Fruit fly (Drosophila melanogaster): Measurements from ENCODE around the gene CG5646.

CG5646 gene

dm6 chr3R:27556972-27557371 lies 4.1 kb downstream of the CG5646 start:
- TF ChIP-seq Ets97D (GFP tag; optimal IDR thresholded peaks at IDR 0.05): no peak
- TF ChIP-seq CG1792 (GFP tag; optimal IDR thresholded peaks at IDR 0.05): peak; percentile 45
- peak; percentile 40 for TF ChIP-seq bab2 (GFP tag; optimal IDR thresholded peaks at IDR 0.05)
- peak; percentile 20 for TF ChIP-seq Hmr (GFP tag; optimal IDR thresholded peaks at IDR 0.05)
- no peak for TF ChIP-seq disco-r (GFP tag; optimal IDR thresholded peaks at IDR 0.05)
- peak; percentile 44 for TF ChIP-seq dmrt99B (tag; optimal IDR thresholded peaks at IDR 0.05)
- peak; percentile 23 for TF ChIP-seq tin (GFP tag; optimal IDR thresholded peaks at IDR 0.05)
- peak; percentile 63 for TF ChIP-seq Ptx1 (GFP tag; IDR thresholded peaks at IDR 0.05)
- peak; percentile 54 for TF ChIP-seq CG10366 (GFP tag; IDR thresholded peaks at IDR 0.05)
- peak; percentile 39 for TF ChIP-seq gro (GFP tag; optimal IDR thresholded peaks at IDR 0.05)
- TF ChIP-seq CG2678 (tag; optimal IDR thresholded peaks at IDR 0.05): peak; percentile 36
- TF ChIP-seq lilli (GFP tag; optimal IDR thresholded peaks at IDR 0.05): peak; percentile 65
- TF ChIP-seq Hr78 (GFP tag; optimal IDR thresholded peaks at IDR 0.05): no peak
- TF ChIP-seq maf-S (GFP tag; optimal IDR thresholded peaks at IDR 0.05): no peak
- no peak for TF ChIP-seq NC2α (GFP tag; optimal IDR thresholded peaks at IDR 0.05)
- TF ChIP-seq CG17568 (GFP tag; optimal IDR thresholded peaks at IDR 0.05): no peak
- peak; percentile 17 for TF ChIP-seq Xbp1 (GFP tag; optimal IDR thresholded peaks at IDR 0.05)
- TF ChIP-seq p53 (GFP tag; optimal IDR thresholded peaks at IDR 0.05): no peak
- 0 out of 3 replicates have a peak, but pooled peaks have one; percentile 65 for TF ChIP-seq Dbx (GFP tag; IDR thresholded peaks at IDR 0.05)
- peak; percentile 24 for TF ChIP-seq repo (GFP tag; optimal IDR thresholded peaks at IDR 0.05)
- no peak for TF ChIP-seq CG10267 (tag; optimal IDR thresholded peaks at IDR 0.05)
- no peak for TF ChIP-seq Bdp1 (GFP tag; optimal IDR thresholded peaks at IDR 0.05)
- no peak for TF ChIP-seq dati (GFP tag; IDR thresholded peaks at IDR 0.05)
- TF ChIP-seq ftz-f1 (GFP tag; optimal IDR thresholded peaks at IDR 0.05): no peak
- peak; percentile 15 for TF ChIP-seq CG12071 (GFP tag; optimal IDR thresholded peaks at IDR 0.05)
- TF ChIP-seq CG12769 (tag; optimal IDR thresholded peaks at IDR 0.05): peak; percentile 28
- no peak for TF ChIP-seq slp2 (GFP tag; optimal IDR thresholded peaks at IDR 0.05)
- no peak for TF ChIP-seq peb (GFP tag; IDR thresholded peaks at IDR 0.05)
- TF ChIP-seq CG6272 (GFP tag; IDR thresholded peaks at IDR 0.05): no peak
- TF ChIP-seq CG13296 (GFP tag; optimal IDR thresholded peaks at IDR 0.05): peak; percentile 47
- peak; percentile 31; the same call in 1 of the 2 replicates for TF ChIP-seq E2f1 (GFP tag; IDR thresholded peaks at IDR 0.05)
- TF ChIP-seq scrt (GFP tag; optimal IDR thresholded peaks at IDR 0.05): peak; percentile 24
- TF ChIP-seq ems (GFP tag; optimal IDR thresholded peaks at IDR 0.05): peak; percentile 17
- peak; percentile 52 for TF ChIP-seq CG11504 (tag; optimal IDR thresholded peaks at IDR 0.05)
- TF ChIP-seq NFAT (GFP tag; IDR thresholded peaks at IDR 0.05): peak; percentile 55; the same call in 1 of the 2 replicates
- peak; percentile 19 for TF ChIP-seq Antp (GFP tag; optimal IDR thresholded peaks at IDR 0.05)
- TF ChIP-seq lab (GFP tag; optimal IDR thresholded peaks at IDR 0.05): peak; percentile 55
- TF ChIP-seq CG6791 (GFP tag; IDR thresholded peaks at IDR 0.05; ENCODE audit: partially characterized antibody): no peak
- no peak for TF ChIP-seq Hsf (GFP tag; optimal IDR thresholded peaks at IDR 0.05)
- TF ChIP-seq pan (optimal IDR thresholded peaks at IDR 0.05): no peak
- TF ChIP-seq pan (GFP tag; optimal IDR thresholded peaks at IDR 0.05 in 1 of 2, IDR thresholded peaks at IDR 0.05 in 1 of 2): peak in 1 of 2 experiments; percentile 49
- peak; percentile 20 for TF ChIP-seq CG9609 (GFP tag; optimal IDR thresholded peaks at IDR 0.05)
- TF ChIP-seq CG10274 (GFP tag; optimal IDR thresholded peaks at IDR 0.05): no peak
- TF ChIP-seq gcm (GFP tag; optimal IDR thresholded peaks at IDR 0.05): no peak
- TF ChIP-seq Dip2 (GFP tag; IDR thresholded peaks at IDR 0.05): no peak
- no peak for TF ChIP-seq CG14667 (GFP tag; IDR thresholded peaks at IDR 0.05)
- TF ChIP-seq esg (GFP tag; conservative IDR thresholded peaks at IDR 0.05): peak; percentile 33
- TF ChIP-seq CG3281 (GFP tag; optimal IDR thresholded peaks at IDR 0.05): peak; percentile 61
- TF ChIP-seq CG3847 (GFP tag; IDR thresholded peaks at IDR 0.05): peak; percentile 52
- no peak for TF ChIP-seq CG8281 (tag; optimal IDR thresholded peaks at IDR 0.05)
- TF ChIP-seq klu (GFP tag; IDR thresholded peaks at IDR 0.05): no peak
- TF ChIP-seq CG15269 (tag; optimal IDR thresholded peaks at IDR 0.05): peak; percentile 52

All from whole organism, embryonic.